Worm (Caenorhabditis elegans): ENCODE results near the gene F52H2.5.

F52H2.5 gene

ce11 chrX:2583135-2583683, 23.3 kb upstream of the F52H2.5 start:
- no peak for TF ChIP-seq unc-62 (GFP tag; optimal IDR thresholded peaks at IDR 0.05)
- peak; percentile 61 for TF ChIP-seq nhr-2 (tag; optimal IDR thresholded peaks at IDR 0.05)
- no peak for TF ChIP-seq nhr-237 (tag; optimal IDR thresholded peaks at IDR 0.05)
- TF ChIP-seq mls-2 (tag; optimal IDR thresholded peaks at IDR 0.05), result peak; percentile 71
- TF ChIP-seq cnd-1 (tag; optimal IDR thresholded peaks at IDR 0.05), result peak; percentile 49
- TF ChIP-seq sptf-1 (tag; optimal IDR thresholded peaks at IDR 0.05), result peak; percentile 59
- TF ChIP-seq ham-2 (GFP tag; optimal IDR thresholded peaks at IDR 0.05), result peak; percentile 96
- no peak for TF ChIP-seq snpc-4 (tag; optimal IDR thresholded peaks at IDR 0.05)
- TF ChIP-seq mep-1 (tag; optimal IDR thresholded peaks at IDR 0.05), result no peak
- no peak for TF ChIP-seq mab-5 (tag; optimal IDR thresholded peaks at IDR 0.05)
- no peak for TF ChIP-seq lin-32 (GFP tag; optimal IDR thresholded peaks at IDR 0.05)
- peak; percentile 4 for TF ChIP-seq M03D4.4 (tag; optimal IDR thresholded peaks at IDR 0.05)
- TF ChIP-seq pha-4 (tag; optimal IDR thresholded peaks at IDR 0.05), result no peak
- no peak for TF ChIP-seq nhr-12 (tag; optimal IDR thresholded peaks at IDR 0.05)

- no peak for TF ChIP-seq blmp-1 (tag; optimal IDR thresholded peaks at IDR 0.05)
- no peak for TF ChIP-seq nhr-2 (tag; optimal IDR thresholded peaks at IDR 0.05)
- no peak for TF ChIP-seq unc-62 (GFP tag; optimal IDR thresholded peaks at IDR 0.05)
- no peak for TF ChIP-seq elt-1 (tag; optimal IDR thresholded peaks at IDR 0.05; ENCODE audit: borderline replicate concordance, insufficient read depth)
Measured at ce11 chrX:2581828-2582589, 22.1 kb upstream of the F52H2.5 start.

- no peak for TF ChIP-seq mab-5 (tag; optimal IDR thresholded peaks at IDR 0.05)
- no peak for TF ChIP-seq snpc-4 (tag; optimal IDR thresholded peaks at IDR 0.05)
- TF ChIP-seq nhr-2 (tag; optimal IDR thresholded peaks at IDR 0.05), result no peak
- no peak for TF ChIP-seq pha-4 (tag; optimal IDR thresholded peaks at IDR 0.05)
- no peak for TF ChIP-seq mls-2 (tag; optimal IDR thresholded peaks at IDR 0.05)
- no peak for TF ChIP-seq zip-8 (tag; optimal IDR thresholded peaks at IDR 0.05)
- no peak for TF ChIP-seq elt-1 (tag; optimal IDR thresholded peaks at IDR 0.05; ENCODE audit: borderline replicate concordance, insufficient read depth)
- TF ChIP-seq lin-32 (GFP tag; optimal IDR thresholded peaks at IDR 0.05), result no peak
- TF ChIP-seq ztf-11 (tag; optimal IDR thresholded peaks at IDR 0.05), result no peak
- no peak for TF ChIP-seq M03D4.4 (tag; optimal IDR thresholded peaks at IDR 0.05)
- no peak for TF ChIP-seq unc-120 (tag; optimal IDR thresholded peaks at IDR 0.05; ENCODE audit: poor library complexity, severe bottlenecking)
- no peak for TF ChIP-seq lsy-2 (tag; optimal IDR thresholded peaks at IDR 0.05)
Measured at ce11 chrX:2580524-2580981, 20.7 kb upstream of the F52H2.5 start, which contains the start of gene H01M10.1. TSS of gene H01M10.1 (minus strand) at chrX:2580574.

ce11 chrX:2577442-2577841, 17.6 kb upstream of the F52H2.5 start, which contains the start of gene ttr-42:
TSS of gene ttr-42 (plus strand) at chrX:2577742.
- TF ChIP-seq ham-2 (GFP tag; optimal IDR thresholded peaks at IDR 0.05), result no peak
- no peak for TF ChIP-seq lsy-2 (tag; optimal IDR thresholded peaks at IDR 0.05)
- no peak for TF ChIP-seq flh-1 (GFP tag; optimal IDR thresholded peaks at IDR 0.05)
- no peak for TF ChIP-seq ces-1 (GFP tag; optimal IDR thresholded peaks at IDR 0.05)
- no peak for TF ChIP-seq bed-3 (GFP tag; optimal IDR thresholded peaks at IDR 0.05)
- TF ChIP-seq tbx-8 (GFP tag; optimal IDR thresholded peaks at IDR 0.05), result no peak
- TF ChIP-seq pha-4 (tag; optimal IDR thresholded peaks at IDR 0.05), result no peak
- no peak for TF ChIP-seq M03D4.4 (tag; optimal IDR thresholded peaks at IDR 0.05)
- TF ChIP-seq unc-62 (GFP tag; optimal IDR thresholded peaks at IDR 0.05), result no peak

ce11 chrX:2572646-2573149, 12.8 kb upstream of the F52H2.5 start, which contains the start of the genes ccd-5 and F52H2.1:
TSS of gene ccd-5 (minus strand) at chrX:2572653.
TSS of gene F52H2.1 (plus strand) at chrX:2573099.
- TF ChIP-seq unc-39 (tag; optimal IDR thresholded peaks at IDR 0.05) (no peak), unc-120 (tag; optimal IDR thresholded peaks at IDR 0.05; ENCODE audit: poor library complexity, severe bottlenecking) (no peak), tbx-8 (GFP tag; optimal IDR thresholded peaks at IDR 0.05) (no peak), ham-2 (GFP tag; optimal IDR thresholded peaks at IDR 0.05) (no peak), bed-3 (GFP tag; optimal IDR thresholded peaks at IDR 0.05) (no peak)

- TF ChIP-seq flh-1 (GFP tag; optimal IDR thresholded peaks at IDR 0.05), result no peak
- TF ChIP-seq elt-3 (tag; optimal IDR thresholded peaks at IDR 0.05), result no peak
- no peak for TF ChIP-seq M03D4.4 (tag; optimal IDR thresholded peaks at IDR 0.05)
- TF ChIP-seq ces-1 (GFP tag; optimal IDR thresholded peaks at IDR 0.05), result no peak
- no peak for TF ChIP-seq mab-5 (tag; optimal IDR thresholded peaks at IDR 0.05)
- no peak for TF ChIP-seq unc-39 (tag; optimal IDR thresholded peaks at IDR 0.05)
- TF ChIP-seq sptf-1 (tag; optimal IDR thresholded peaks at IDR 0.05), result no peak
- no peak for TF ChIP-seq sem-2 (GFP tag; optimal IDR thresholded peaks at IDR 0.05)
- no peak for TF ChIP-seq ham-2 (GFP tag; optimal IDR thresholded peaks at IDR 0.05)
- no peak for TF ChIP-seq nhr-2 (tag; optimal IDR thresholded peaks at IDR 0.05)
Measured at ce11 chrX:2569040-2569439, 9.2 kb upstream of the F52H2.5 start.
